Worm (Caenorhabditis elegans): ENCODE measurements around the gene sdz-27.

- TF ChIP-seq dao-5 (tag; optimal IDR thresholded peaks at IDR 0.05) (no peak), him-1 (tag; optimal IDR thresholded peaks at IDR 0.05) (no peak)
These were observed 9.9 kb upstream of the sdz-27 start, which contains the start of gene rap-3 for ce11 chrIV:11176967-11177366.

Data from whole organism, L4/young adult.